Worm (Caenorhabditis elegans): ENCODE measurements around the gene him-4.

The him-4 gene

DNA sequence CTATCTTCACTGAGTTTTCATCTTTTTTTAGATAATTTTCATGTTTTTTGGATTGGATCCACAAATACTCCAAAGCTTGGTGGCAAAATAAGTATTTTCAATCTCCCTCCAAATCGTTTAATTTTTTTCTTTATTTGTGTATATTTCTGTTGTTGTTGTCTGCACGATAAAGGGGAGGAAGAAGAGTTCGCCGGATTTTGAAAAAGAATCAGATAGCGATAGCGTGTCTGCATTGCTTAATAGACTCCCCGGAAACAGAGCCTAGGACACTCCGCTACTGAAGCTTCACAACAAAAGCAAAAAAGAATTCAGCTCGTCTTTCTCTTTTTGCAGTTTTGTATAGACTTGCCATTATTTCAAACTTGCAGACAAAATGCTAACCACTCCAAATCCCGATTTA is 60.1 kb downstream of the him-4 start, which contains the start of gene T09B9.5:
T09B9.5 (plus strand) TSS at position 301 of the 400 bp plus-strand sequence.
- TF ChIP-seq ceh-82 (tag; optimal IDR thresholded peaks at IDR 0.05) (no peak), R02D3.7 (tag; optimal IDR thresholded peaks at IDR 0.05) (no peak), elt-3 (tag; optimal IDR thresholded peaks at IDR 0.05) (no peak)

DNA sequence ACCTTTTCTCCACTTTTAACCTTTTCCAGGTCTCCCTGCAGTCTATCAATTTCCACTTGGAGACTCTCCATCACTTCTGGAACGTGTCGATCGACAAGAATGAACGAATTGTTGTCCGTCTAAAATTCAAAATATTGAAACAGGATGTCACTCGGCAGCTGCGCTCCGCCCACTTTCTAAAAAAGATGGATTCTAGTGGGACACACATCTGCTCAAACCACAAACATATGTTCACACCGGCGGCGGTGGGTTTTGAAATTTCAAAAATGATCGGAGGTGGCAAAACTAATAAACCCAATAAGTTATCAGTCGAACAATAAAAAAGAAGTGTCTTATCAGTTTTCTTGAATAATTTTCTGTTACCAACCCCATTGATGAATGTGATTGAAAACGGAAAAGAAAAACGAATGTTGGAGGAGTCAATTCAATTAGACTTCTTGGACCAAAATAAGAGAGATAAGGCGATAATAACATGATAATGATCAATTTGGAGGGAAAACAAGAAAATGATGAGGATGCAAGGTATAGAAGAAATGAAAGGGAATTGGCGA is 65.1 kb downstream of the him-4 start:
- peak; percentile 49 for TF ChIP-seq elt-2 (tag; optimal IDR thresholded peaks at IDR 0.05)
- TF ChIP-seq pqm-1 (tag; optimal IDR thresholded peaks at IDR 0.05) = peak; percentile 48
- TF ChIP-seq elt-3 (tag; optimal IDR thresholded peaks at IDR 0.05) = no peak

DNA sequence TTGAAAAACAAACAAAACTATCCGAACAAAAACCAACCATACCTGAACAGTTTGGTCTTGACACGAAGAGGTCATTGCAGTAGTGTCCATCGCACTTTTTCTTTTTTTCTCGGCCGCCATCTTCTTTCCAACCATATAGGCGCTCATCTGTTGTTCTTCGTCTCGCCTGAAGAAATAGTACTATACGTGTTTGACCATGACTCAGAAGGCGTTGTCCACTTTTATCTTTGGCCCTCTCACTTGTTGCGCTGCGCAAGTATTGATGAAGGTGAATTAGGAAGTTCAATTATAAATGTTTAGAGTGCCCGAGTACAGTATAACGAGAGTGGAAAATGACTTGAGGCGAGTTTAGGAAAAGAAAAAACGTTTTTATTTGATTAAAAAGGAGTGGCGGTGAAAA is 68.5 kb downstream of the him-4 start:
- TF ChIP-seq nhr-11 (tag; optimal IDR thresholded peaks at IDR 0.05) (no peak), nhr-25 (tag; optimal IDR thresholded peaks at IDR 0.05) (peak; percentile 33), elt-1 (tag; optimal IDR thresholded peaks at IDR 0.05) (no peak), nhr-67 (tag; optimal IDR thresholded peaks at IDR 0.05) (no peak), daf-12 (tag; optimal IDR thresholded peaks at IDR 0.05) (no peak), nhr-23 (tag; optimal IDR thresholded peaks at IDR 0.05) (peak; percentile 64), pha-4 (tag; optimal IDR thresholded peaks at IDR 0.05) (peak; percentile 15), tbx-2 (tag; optimal IDR thresholded peaks at IDR 0.05) (no peak), zag-1 (tag; optimal IDR thresholded peaks at IDR 0.05) (no peak), egl-27 (tag; optimal IDR thresholded peaks at IDR 0.05) (no peak), lin-15B (tag; optimal IDR thresholded peaks at IDR 0.05) (no peak), elt-3 (tag; optimal IDR thresholded peaks at IDR 0.05) (no peak), ztf-11 (tag; optimal IDR thresholded peaks at IDR 0.05) (no peak)

DNA sequence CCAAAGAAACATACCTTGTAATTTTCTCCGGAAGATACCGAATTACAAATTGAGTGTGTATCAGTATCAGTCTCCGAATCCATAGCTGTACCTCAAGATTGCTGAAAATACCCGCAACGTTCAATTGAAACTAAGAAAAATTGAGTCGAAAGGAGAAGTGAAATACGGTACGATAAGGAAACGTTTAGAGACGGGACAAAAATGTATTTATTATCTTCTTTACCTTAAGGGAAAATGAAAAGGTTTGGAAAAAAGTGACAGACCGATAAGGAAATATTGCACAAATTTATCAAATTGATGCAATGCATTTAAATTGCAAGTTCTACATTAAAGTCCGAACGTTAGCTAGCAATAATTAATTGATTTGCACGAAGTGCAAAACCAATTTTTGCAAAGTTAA is 71.7 kb downstream of the him-4 start, which contains the start of gene F36G3.1:
F36G3.1 (minus strand) TSS at position 101 of the 400 bp plus-strand sequence.
- TF ChIP-seq ama-1 (optimal IDR thresholded peaks at IDR 0.05) (no peak), egl-5 (tag; optimal IDR thresholded peaks at IDR 0.05) (no peak), nhr-43 (tag; optimal IDR thresholded peaks at IDR 0.05; ENCODE audit: poor library complexity, severe bottlenecking) (no peak), mml-1 (tag; optimal IDR thresholded peaks at IDR 0.05) (no peak), ceh-16 (tag; optimal IDR thresholded peaks at IDR 0.05) (no peak), ceh-9 (tag; optimal IDR thresholded peaks at IDR 0.05) (no peak), unc-62 (GFP tag; optimal IDR thresholded peaks at IDR 0.05) (no peak), lsy-12 (tag; optimal IDR thresholded peaks at IDR 0.05) (no peak)

- TF ChIP-seq fkh-2 (tag; optimal IDR thresholded peaks at IDR 0.05) (no peak), sea-2 (GFP tag; optimal IDR thresholded peaks at IDR 0.05) (no peak), nhr-237 (tag; optimal IDR thresholded peaks at IDR 0.05) (no peak), fkh-10 (GFP tag; optimal IDR thresholded peaks at IDR 0.05) (no peak), skn-1 (tag; optimal IDR thresholded peaks at IDR 0.05) (no peak), hmg-11 (tag; optimal IDR thresholded peaks at IDR 0.05) (no peak), pqm-1 (tag; optimal IDR thresholded peaks at IDR 0.05) (no peak), mml-1 (tag; optimal IDR thresholded peaks at IDR 0.05) (no peak), ceh-16 (tag; optimal IDR thresholded peaks at IDR 0.05) (no peak), pha-4 (tag; optimal IDR thresholded peaks at IDR 0.05) (no peak), ama-1 (optimal IDR thresholded peaks at IDR 0.05) (no peak), nhr-77 (tag; optimal IDR thresholded peaks at IDR 0.05) (no peak), nhr-25 (tag; optimal IDR thresholded peaks at IDR 0.05) (no peak), ztf-11 (tag; optimal IDR thresholded peaks at IDR 0.05) (no peak)
These were observed 76.8 kb downstream of the him-4 start, which contains the start of gene F36G3.2 for ce11 chrX:9794173-9794572. Gene F36G3.2, minus strand, starts transcription at chrX:9794273.

- no peak for TF ChIP-seq ceh-16 (tag; optimal IDR thresholded peaks at IDR 0.05)
- TF ChIP-seq elt-2 (tag; optimal IDR thresholded peaks at IDR 0.05) = peak; percentile 62
These were observed 78.2 kb downstream of the him-4 start for ce11 chrX:9795579-9795978.

Data from whole organism, L3 larva.